Fruit fly (Drosophila melanogaster): ENCODE measurements around the gene Sf3a1.

Gene Sf3a1

DNA sequence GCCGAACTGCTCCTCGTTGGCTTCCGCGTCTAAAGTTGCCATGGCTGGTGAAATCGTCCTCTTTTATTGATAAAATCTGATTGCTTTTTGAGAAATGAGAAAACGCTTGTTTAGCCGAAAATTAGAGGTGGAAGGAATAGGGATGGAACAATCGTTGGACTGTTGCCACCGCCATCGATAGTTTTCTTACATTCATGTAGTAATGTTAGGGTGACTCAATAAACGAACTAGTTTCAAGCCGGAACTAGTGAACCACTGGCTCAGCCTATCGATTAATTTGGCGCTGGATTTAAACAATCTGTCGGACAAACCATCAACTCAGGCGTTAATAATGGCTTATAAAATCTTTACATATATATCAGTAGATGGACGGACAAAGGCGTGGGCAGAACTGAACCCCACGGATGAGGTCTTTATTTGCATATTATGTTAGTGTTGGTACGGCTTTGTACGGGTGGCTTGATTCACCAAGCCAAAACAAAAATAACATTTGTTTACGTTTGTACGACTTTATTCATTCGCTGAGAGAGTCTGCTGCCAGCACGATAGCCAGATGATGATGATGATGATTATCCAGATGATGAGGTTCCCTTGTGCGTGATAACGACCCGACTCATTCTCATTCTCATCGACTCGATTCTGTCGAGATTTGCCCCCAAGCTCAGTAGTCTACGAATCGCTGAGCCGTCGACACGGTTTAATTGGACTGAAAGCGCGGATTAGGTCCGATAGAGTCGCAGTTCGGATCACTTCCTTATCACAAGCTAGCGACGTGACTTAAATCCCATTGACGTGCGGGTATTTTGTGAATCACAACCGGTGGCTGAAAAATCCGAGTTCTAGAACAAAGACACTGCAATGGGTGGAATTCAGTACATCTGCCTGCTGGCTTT lies at the start of gene Sf3a1, which contains the start of gene Irc (continued):
- TF ChIP-seq CG6808 (GFP tag; optimal IDR thresholded peaks at IDR 0.05), result no peak
- no peak for TF ChIP-seq CG34406 (GFP tag; optimal IDR thresholded peaks at IDR 0.05)
- no peak for TF ChIP-seq Met (GFP tag; optimal IDR thresholded peaks at IDR 0.05)

DNA sequence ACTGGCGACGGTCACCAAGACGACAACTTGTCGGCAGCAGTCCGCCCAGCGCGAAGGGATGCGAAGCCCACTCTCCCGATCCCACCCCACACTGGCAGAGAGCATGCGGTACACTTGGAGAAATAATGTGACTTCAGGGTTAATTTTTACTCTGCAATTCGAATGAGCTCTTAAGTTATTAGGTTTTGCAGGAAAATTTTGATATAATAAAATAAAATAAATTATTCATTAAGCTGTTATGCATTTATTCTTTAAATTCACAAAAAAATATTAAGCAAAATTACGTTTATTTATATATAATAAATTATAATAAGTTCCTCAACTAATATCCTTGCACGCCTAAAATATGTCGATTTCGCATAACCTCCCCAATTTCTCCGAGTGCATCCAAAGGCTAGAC lies 46.7 kb upstream of the Sf3a1 start:
- TF ChIP-seq CG6276 (GFP tag; optimal IDR thresholded peaks at IDR 0.05), result no peak
- TF ChIP-seq Hr39 (GFP tag; optimal IDR thresholded peaks at IDR 0.05), result no peak
- 0 out of 2 replicates have a peak, but pooled peaks have one; percentile 9 for TF ChIP-seq Gug (GFP tag; IDR thresholded peaks at IDR 0.05)
- TF ChIP-seq CG9139 (GFP tag; optimal IDR thresholded peaks at IDR 0.05), result no peak
- no peak for TF ChIP-seq Ets21C (GFP tag; optimal IDR thresholded peaks at IDR 0.05)
- TF ChIP-seq lz (GFP tag; optimal IDR thresholded peaks at IDR 0.05), result no peak
- TF ChIP-seq CG6792 (GFP tag; optimal IDR thresholded peaks at IDR 0.05), result peak; percentile 11
- TF ChIP-seq fd59A (GFP tag; optimal IDR thresholded peaks at IDR 0.05), result no peak
- TF ChIP-seq salr (GFP tag; optimal IDR thresholded peaks at IDR 0.05), result no peak
- peak; percentile 3 for TF ChIP-seq Ets96B (tag; optimal IDR thresholded peaks at IDR 0.05)
- TF ChIP-seq fkh (GFP tag; optimal IDR thresholded peaks at IDR 0.05), result no peak
- TF ChIP-seq CG1621 (tag; optimal IDR thresholded peaks at IDR 0.05), result no peak
- no peak for TF ChIP-seq OdsH (GFP tag; optimal IDR thresholded peaks at IDR 0.05)
- TF ChIP-seq CG16779 (tag; optimal IDR thresholded peaks at IDR 0.05), result no peak
- TF ChIP-seq eg (GFP tag; IDR thresholded peaks at IDR 0.05), result 0 out of 3 replicates have a peak, but pooled peaks have one; percentile 5
- no peak for TF ChIP-seq Blimp-1 (GFP tag; optimal IDR thresholded peaks at IDR 0.05)
- TF ChIP-seq CG3032 (tag; optimal IDR thresholded peaks at IDR 0.05), result peak; percentile 56
- TF ChIP-seq Met (GFP tag; optimal IDR thresholded peaks at IDR 0.05), result no peak
- TF ChIP-seq topi (GFP tag; optimal IDR thresholded peaks at IDR 0.05), result no peak
- no peak for TF ChIP-seq pdm3 (GFP tag; optimal IDR thresholded peaks at IDR 0.05)
- no peak for TF ChIP-seq Eip93F (GFP tag; optimal IDR thresholded peaks at IDR 0.05)
- no peak for TF ChIP-seq vri (GFP tag; optimal IDR thresholded peaks at IDR 0.05)
- TF ChIP-seq fd85E (GFP tag; optimal IDR thresholded peaks at IDR 0.05), result no peak
- TF ChIP-seq Sox102F (GFP tag; optimal IDR thresholded peaks at IDR 0.05), result no peak
- TF ChIP-seq CG15336 (GFP tag; IDR thresholded peaks at IDR 0.05), result peak; percentile 36; the same call in 1 of the 2 replicates
- no peak for TF ChIP-seq net (GFP tag; optimal IDR thresholded peaks at IDR 0.05)
- no peak for TF ChIP-seq CG11762 (GFP tag; optimal IDR thresholded peaks at IDR 0.05; ENCODE audit: insufficient read depth)
- TF ChIP-seq CG32006 (GFP tag; optimal IDR thresholded peaks at IDR 0.05), result no peak
- no peak for TF ChIP-seq Sox15 (GFP tag; optimal IDR thresholded peaks at IDR 0.05)
- no peak for TF ChIP-seq Sox14 (GFP tag; optimal IDR thresholded peaks at IDR 0.05)
- TF ChIP-seq CG10631 (GFP tag; optimal IDR thresholded peaks at IDR 0.05), result peak; percentile 31
- no peak for TF ChIP-seq Hr4 (GFP tag; optimal IDR thresholded peaks at IDR 0.05)
- TF ChIP-seq dac (GFP tag; optimal IDR thresholded peaks at IDR 0.05), result no peak
- no peak for TF ChIP-seq Hr38 (GFP tag; optimal IDR thresholded peaks at IDR 0.05)
- TF ChIP-seq Eip75B (GFP tag; optimal IDR thresholded peaks at IDR 0.05), result no peak
- no peak for TF ChIP-seq CG3919 (GFP tag; optimal IDR thresholded peaks at IDR 0.05)
- no peak for TF ChIP-seq cyc (GFP tag; optimal IDR thresholded peaks at IDR 0.05)
- no peak for TF ChIP-seq Smox (GFP tag; optimal IDR thresholded peaks at IDR 0.05)
- no peak for TF ChIP-seq CG10669 (GFP tag; optimal IDR thresholded peaks at IDR 0.05)
- TF ChIP-seq CG6163 (GFP tag; IDR thresholded peaks at IDR 0.05), result no peak
- TF ChIP-seq CG6854 (GFP tag; optimal IDR thresholded peaks at IDR 0.05), result no peak
- peak; percentile 73 for TF ChIP-seq Eip78C (GFP tag)
- TF ChIP-seq CG34406 (GFP tag; optimal IDR thresholded peaks at IDR 0.05), result peak; percentile 20
- TF ChIP-seq CG8632 (GFP tag; optimal IDR thresholded peaks at IDR 0.05), result no peak
- TF ChIP-seq CG8319 (GFP tag; optimal IDR thresholded peaks at IDR 0.05), result no peak
- no peak for TF ChIP-seq CG7368 (GFP tag; optimal IDR thresholded peaks at IDR 0.05)
- no peak for TF ChIP-seq CG11902 (GFP tag; optimal IDR thresholded peaks at IDR 0.05)
- no peak for TF ChIP-seq CG31627 (GFP tag; optimal IDR thresholded peaks at IDR 0.05)
